Fruit fly (Drosophila melanogaster): Measurements from ENCODE around the gene in.

The in gene

dm6 chr3L:20399550-20400109 lies 32.6 kb downstream of the in start (continued):
- peak; percentile 78 for TF ChIP-seq CG9139 (GFP tag; optimal IDR thresholded peaks at IDR 0.05)
- peak; percentile 93 for TF ChIP-seq CG31627 (GFP tag; optimal IDR thresholded peaks at IDR 0.05)
- peak; percentile 94 for TF ChIP-seq pdm3 (GFP tag; optimal IDR thresholded peaks at IDR 0.05)
- peak; percentile 92 for TF ChIP-seq CG6792 (GFP tag; optimal IDR thresholded peaks at IDR 0.05)
- peak; percentile 95 for TF ChIP-seq svp (GFP tag)
- TF ChIP-seq Sox14 (GFP tag; optimal IDR thresholded peaks at IDR 0.05) = peak; percentile 95
- peak; percentile 88 for TF ChIP-seq vri (GFP tag; optimal IDR thresholded peaks at IDR 0.05)
- peak; percentile 90 for TF ChIP-seq lz (GFP tag; optimal IDR thresholded peaks at IDR 0.05)
- TF ChIP-seq cyc (GFP tag; optimal IDR thresholded peaks at IDR 0.05) = peak; percentile 92
- peak; percentile 91 for TF ChIP-seq Hr39 (GFP tag; optimal IDR thresholded peaks at IDR 0.05)
- peak; percentile 85 for TF ChIP-seq CG10669 (GFP tag; optimal IDR thresholded peaks at IDR 0.05)
- peak; percentile 96 for TF ChIP-seq CG8119 (GFP tag; IDR thresholded peaks at IDR 0.05)
- TF ChIP-seq CG8319 (GFP tag; optimal IDR thresholded peaks at IDR 0.05) = peak; percentile 91
- peak; percentile 82 for TF ChIP-seq fd85E (GFP tag; optimal IDR thresholded peaks at IDR 0.05)
- TF ChIP-seq Ets96B (tag; optimal IDR thresholded peaks at IDR 0.05) = peak; percentile 89
- TF ChIP-seq acj6 (GFP tag; optimal IDR thresholded peaks at IDR 0.05) = peak; percentile 95
- peak; percentile 81 to 83 for TF ChIP-seq ss (GFP tag; optimal IDR thresholded peaks at IDR 0.05)
- TF ChIP-seq Blimp-1 (GFP tag; optimal IDR thresholded peaks at IDR 0.05) = peak; percentile 75
- TF ChIP-seq CG4318 (GFP tag; optimal IDR thresholded peaks at IDR 0.05) = peak; percentile 87
- peak; percentile 85 for TF ChIP-seq Gug (GFP tag; IDR thresholded peaks at IDR 0.05)
- TF ChIP-seq CG11762 (GFP tag; optimal IDR thresholded peaks at IDR 0.05; ENCODE audit: insufficient read depth) = peak; percentile 86
- peak; percentile 90 for TF ChIP-seq Eip75B (GFP tag; optimal IDR thresholded peaks at IDR 0.05)
- TF ChIP-seq CG11902 (GFP tag; optimal IDR thresholded peaks at IDR 0.05) = peak; percentile 88
- peak; percentile 60 for TF ChIP-seq Hr38 (GFP tag; optimal IDR thresholded peaks at IDR 0.05)
- TF ChIP-seq fd59A (GFP tag; optimal IDR thresholded peaks at IDR 0.05) = peak; percentile 84
- TF ChIP-seq Eip78C (GFP tag) = peak; percentile 99
- peak; percentile 95 for TF ChIP-seq esn (GFP tag; optimal IDR thresholded peaks at IDR 0.05)
- peak; percentile 85 for TF ChIP-seq Eip93F (GFP tag; optimal IDR thresholded peaks at IDR 0.05)
- TF ChIP-seq CG15336 (GFP tag; IDR thresholded peaks at IDR 0.05) = peak; percentile 92
- TF ChIP-seq Ets21C (GFP tag; optimal IDR thresholded peaks at IDR 0.05) = peak; percentile 83
- peak; percentile 75 for TF ChIP-seq CG6854 (GFP tag; optimal IDR thresholded peaks at IDR 0.05)

- TF ChIP-seq fd59A (GFP tag; optimal IDR thresholded peaks at IDR 0.05) (no peak), pdm3 (GFP tag; optimal IDR thresholded peaks at IDR 0.05) (no peak), CG1621 (tag; optimal IDR thresholded peaks at IDR 0.05) (no peak), Sox102F (GFP tag; optimal IDR thresholded peaks at IDR 0.05) (no peak), CG3919 (GFP tag; optimal IDR thresholded peaks at IDR 0.05) (no peak), Eip75B (GFP tag; optimal IDR thresholded peaks at IDR 0.05) (no peak), vri (GFP tag; optimal IDR thresholded peaks at IDR 0.05) (no peak), esn (GFP tag; optimal IDR thresholded peaks at IDR 0.05) (no peak), Eip78C (GFP tag) (no peak), CG31627 (GFP tag; optimal IDR thresholded peaks at IDR 0.05) (no peak), CG11762 (GFP tag; optimal IDR thresholded peaks at IDR 0.05; ENCODE audit: insufficient read depth) (no peak), eg (GFP tag; IDR thresholded peaks at IDR 0.05) (no peak), CG11294 (GFP tag; IDR thresholded peaks at IDR 0.05) (no peak), CG11902 (GFP tag; optimal IDR thresholded peaks at IDR 0.05) (no peak), Blimp-1 (GFP tag; optimal IDR thresholded peaks at IDR 0.05) (no peak), Met (GFP tag; optimal IDR thresholded peaks at IDR 0.05) (no peak), CG6792 (GFP tag; optimal IDR thresholded peaks at IDR 0.05) (no peak), CG15336 (GFP tag; IDR thresholded peaks at IDR 0.05) (no peak), CG6854 (GFP tag; optimal IDR thresholded peaks at IDR 0.05) (no peak)
Observed at dm6 chr3L:20400515-20400914, 33.5 kb downstream of the in start.

Measured in whole organism, prepupa.